Fruit fly (Drosophila melanogaster) whole organism, embryonic: ENCODE data around the gene Mettl5.

ENCODE experiments used
- Blimp-1 ChIP-seq: fragments of 200-800 bp; sonication (Bioruptor generic); optimal IDR thresholded peaks from 3 replicates; lab custom pipeline; 2018; ENCODE audit warnings: missing biosample characterization, missing genetic modification characterization, mild to moderate bottlenecking, moderate library complexity, missing genetic modification reagents
- CG1024 ChIP-seq: fragments of 200-800 bp; sonication (Bioruptor generic); IDR thresholded peaks from 2 replicates; pipeline ENCODE4 v1.3.6; 2022; ENCODE audit warnings: missing biosample characterization, missing genetic modification characterization
- CG10979 ChIP-seq: fragments of 200-800 bp; sonication (Bioruptor generic); optimal IDR thresholded peaks from 2 replicates; lab custom pipeline; 2018; ENCODE audit warnings: missing biosample characterization, mild to moderate bottlenecking, missing genetic modification characterization, moderate library complexity
- CG13296 ChIP-seq: fragments of 200-800 bp; sonication (Bioruptor generic); optimal IDR thresholded peaks from 3 replicates; lab custom pipeline; 2018; ENCODE audit warnings: missing biosample characterization, mild to moderate bottlenecking, missing genetic modification characterization
- CG15011 ChIP-seq: fragments of 200-800 bp; sonication (Bioruptor generic); optimal IDR thresholded peaks from 3 replicates; lab custom pipeline; 2018; ENCODE audit warnings: missing biosample characterization, mild to moderate bottlenecking, missing genetic modification characterization
- CG17568 ChIP-seq: fragments of 200-800 bp; sonication (Bioruptor generic); optimal IDR thresholded peaks from 2 replicates; lab custom pipeline; 2018; ENCODE audit warnings: missing biosample characterization, mild to moderate bottlenecking, missing genetic modification characterization, moderate library complexity
- CG18262 ChIP-seq: fragments of 200-800 bp; optimal IDR thresholded peaks from 3 replicates; lab custom pipeline; 2019; ENCODE audit warnings: missing biosample characterization, mild to moderate bottlenecking, missing genetic modification characterization, moderate library complexity
- CG2678 ChIP-seq: fragments of 200-800 bp; sonication (Bioruptor generic); optimal IDR thresholded peaks from 3 replicates; lab custom pipeline; 2019; ENCODE audit warnings: missing biosample characterization, mild to moderate bottlenecking, missing genetic modification characterization, moderate library complexity
- CG32767 ChIP-seq: fragments of 200-800 bp; sonication (Bioruptor generic); IDR thresholded peaks from 2 replicates; pipeline ENCODE4 v1.3.6; 2022; ENCODE audit warnings: missing biosample characterization, missing genetic modification characterization
- CG4707 ChIP-seq: fragments of 200-800 bp; sonication (Bioruptor generic); optimal IDR thresholded peaks from 2 replicates; lab custom pipeline; 2018; ENCODE audit warnings: missing biosample characterization, mild to moderate bottlenecking, missing genetic modification characterization, moderate library complexity
- CG5245 ChIP-seq: fragments of 200-800 bp; sonication (Bioruptor generic); optimal IDR thresholded peaks from 3 replicates; lab custom pipeline; 2016; ENCODE audit warnings: missing biosample characterization, missing genetic modification characterization
- CG6175 ChIP-seq: fragments of 200-800 bp; sonication (Bioruptor generic); IDR thresholded peaks from 3 replicates; pipeline ENCODE4 v1.3.6; 2022; ENCODE audit warnings: missing biosample characterization, missing genetic modification characterization
- CG6272 ChIP-seq: fragments of 200-800 bp; sonication (Bioruptor generic); IDR thresholded peaks from 2 replicates; pipeline ENCODE4 v1.3.6; 2022; ENCODE audit warnings: missing biosample characterization, missing genetic modification characterization
- CG6813 ChIP-seq: fragments of 200-800 bp; sonication (Bioruptor generic); optimal IDR thresholded peaks from 2 replicates; lab custom pipeline; 2017; ENCODE audit warnings: missing biosample characterization, missing genetic modification characterization, mild to moderate bottlenecking, moderate library complexity, missing genetic modification reagents
- CG7357 ChIP-seq: fragments of 200-800 bp; sonication (Bioruptor generic); IDR thresholded peaks from 3 replicates; pipeline ENCODE4 v1.3.6; 2022; ENCODE audit warnings: missing biosample characterization, missing genetic modification characterization
- CG7372 ChIP-seq: fragments of 200-800 bp; sonication (Bioruptor generic); IDR thresholded peaks from 2 replicates; pipeline ENCODE4 v1.3.6; 2022; ENCODE audit warnings: missing biosample characterization, missing genetic modification characterization
- CG7556 ChIP-seq: fragments of 200-800 bp; sonication (Bioruptor generic); optimal IDR thresholded peaks from 2 replicates; lab custom pipeline; 2017; ENCODE audit warnings: missing biosample characterization, mild to moderate bottlenecking, missing genetic modification characterization
- CG7987 ChIP-seq: fragments of 200-800 bp; sonication (Bioruptor generic); optimal IDR thresholded peaks from 2 replicates; lab custom pipeline; 2018; ENCODE audit warnings: missing biosample characterization, mild to moderate bottlenecking, missing genetic modification characterization, moderate library complexity
- CG8281 ChIP-seq: fragments of 200-800 bp; sonication (Bioruptor generic); optimal IDR thresholded peaks from 2 replicates; lab custom pipeline; 2018; ENCODE audit warnings: missing biosample characterization, mild to moderate bottlenecking, missing genetic modification characterization, moderate library complexity
- CG8765 ChIP-seq: fragments of 200-800 bp; sonication (Bioruptor generic); IDR thresholded peaks from 2 replicates; pipeline ENCODE4 v1.3.6; 2022; ENCODE audit warnings: missing biosample characterization, missing genetic modification characterization
- CoRest ChIP-seq: fragments of 200-800 bp; sonication (Bioruptor generic); optimal IDR thresholded peaks from 3 replicates; lab custom pipeline; 2018; ENCODE audit warnings: missing biosample characterization, mild to moderate bottlenecking, missing genetic modification characterization, moderate library complexity
- Doc2 ChIP-seq: fragments of 200-800 bp; sonication (Bioruptor generic); IDR thresholded peaks from 2 replicates; pipeline ENCODE4 v1.3.6; 2022; ENCODE audit warnings: missing biosample characterization, missing genetic modification characterization
- Elba2 ChIP-seq: fragments of 200-800 bp; sonication (Bioruptor generic); optimal IDR thresholded peaks from 3 replicates; lab custom pipeline; 2016; ENCODE audit warnings: missing biosample characterization, missing genetic modification characterization
- Gsc ChIP-seq: fragments of 200-800 bp; sonication (Bioruptor generic); IDR thresholded peaks from 2 replicates; pipeline ENCODE4 v1.3.6; 2022; ENCODE audit warnings: missing biosample characterization, missing genetic modification characterization
- HLH4C ChIP-seq: fragments of 200-800 bp; sonication (Bioruptor generic); IDR thresholded peaks from 3 replicates; pipeline ENCODE4 v1.3.6; 2022; ENCODE audit warnings: missing biosample characterization, missing genetic modification characterization; ENCODE audit not compliant: partially characterized antibody
- MBD-R2 ChIP-seq: fragments of 200-800 bp; sonication (Bioruptor generic); IDR thresholded peaks from 2 replicates; pipeline ENCODE4 v1.3.6; 2022; ENCODE audit warnings: missing biosample characterization, missing genetic modification characterization
- Xrp1 ChIP-seq: fragments of 200-800 bp; sonication (Bioruptor generic); IDR thresholded peaks from 2 replicates; pipeline ENCODE4 v1.3.6; 2022; ENCODE audit warnings: missing biosample characterization, missing genetic modification characterization
- YL-1 ChIP-seq: fragments of 200-800 bp; sonication (Bioruptor generic); optimal IDR thresholded peaks from 3 replicates; lab custom pipeline; 2017; ENCODE audit warnings: missing biosample characterization, mild to moderate bottlenecking, missing genetic modification characterization
- az2 ChIP-seq: fragments of 200-800 bp; sonication (Bioruptor generic); optimal IDR thresholded peaks from 3 replicates; lab custom pipeline; 2016; ENCODE audit warnings: missing biosample characterization, missing genetic modification characterization
- disco-r ChIP-seq: fragments of 200-800 bp; sonication (Bioruptor generic); optimal IDR thresholded peaks from 2 replicates; lab custom pipeline; 2016; ENCODE audit warnings: missing biosample characterization, missing genetic modification characterization
- dmrt11E ChIP-seq: fragments of 200-800 bp; sonication (Bioruptor generic); optimal IDR thresholded peaks from 3 replicates; lab custom pipeline; 2018; ENCODE audit warnings: missing biosample characterization, mild to moderate bottlenecking, missing genetic modification characterization, moderate library complexity
- dmrt99B ChIP-seq: fragments of 200-800 bp; sonication (Bioruptor generic); optimal IDR thresholded peaks from 2 replicates; lab custom pipeline; 2018; ENCODE audit warnings: missing biosample characterization, mild to moderate bottlenecking, missing genetic modification characterization, moderate library complexity
- fd102C ChIP-seq: fragments of 200-800 bp; sonication (Bioruptor generic); optimal IDR thresholded peaks from 2 replicates; lab custom pipeline; 2018; ENCODE audit warnings: missing biosample characterization, mild to moderate bottlenecking, missing genetic modification characterization, moderate library complexity
- fd96Cb ChIP-seq: fragments of 200-800 bp; sonication (Bioruptor generic); optimal IDR thresholded peaks from 2 replicates; lab custom pipeline; 2018; ENCODE audit warnings: missing biosample characterization, mild to moderate bottlenecking, missing genetic modification characterization, moderate library complexity
- ftz-f1 ChIP-seq: fragments of 200-800 bp; sonication (Bioruptor generic); optimal IDR thresholded peaks from 2 replicates; lab custom pipeline; 2016; ENCODE audit warnings: missing biosample characterization, missing genetic modification characterization
- fu2 ChIP-seq: fragments of 200-800 bp; sonication (Bioruptor generic); optimal IDR thresholded peaks from 2 replicates; lab custom pipeline; 2016; ENCODE audit warnings: missing biosample characterization, missing genetic modification characterization
- grau ChIP-seq: fragments of 200-800 bp; optimal IDR thresholded peaks from 3 replicates; lab custom pipeline; 2019; ENCODE audit warnings: missing biosample characterization, mild to moderate bottlenecking, missing genetic modification characterization, moderate library complexity
- gt ChIP-seq: fragments of 200-800 bp; sonication (Bioruptor generic); IDR thresholded peaks from 2 replicates; pipeline ENCODE4 v1.3.6; 2022; ENCODE audit warnings: missing biosample characterization, missing genetic modification characterization
- hbn ChIP-seq: fragments of 200-800 bp; sonication (Bioruptor generic); IDR thresholded peaks from 2 replicates; pipeline ENCODE4 v1.3.6; 2022; ENCODE audit warnings: missing biosample characterization, missing genetic modification characterization; ENCODE audit not compliant: partially characterized antibody
- jumu ChIP-seq: fragments of 200-800 bp; sonication (Bioruptor generic); optimal IDR thresholded peaks from 3 replicates; lab custom pipeline; 2016; ENCODE audit warnings: missing biosample characterization, missing genetic modification characterization
- klu ChIP-seq: fragments of 200-800 bp; sonication (Bioruptor generic); IDR thresholded peaks from 2 replicates; pipeline ENCODE4 v1.3.6; 2022; ENCODE audit warnings: missing biosample characterization, missing genetic modification characterization
- knrl ChIP-seq: fragments of 200-800 bp; sonication (Bioruptor generic); IDR thresholded peaks from 3 replicates; pipeline ENCODE4 v1.3.6; 2022; ENCODE audit warnings: missing biosample characterization, missing genetic modification characterization; ENCODE audit not compliant: partially characterized antibody
- mld ChIP-seq: fragments of 200-800 bp; sonication (Bioruptor generic); IDR thresholded peaks from 3 replicates; pipeline ENCODE4 v1.3.6; 2022; ENCODE audit warnings: missing biosample characterization, missing genetic modification characterization; ENCODE audit not compliant: partially characterized antibody
- pb ChIP-seq: fragments of 200-800 bp; sonication (Bioruptor generic); optimal IDR thresholded peaks from 3 replicates; lab custom pipeline; 2016; ENCODE audit warnings: missing biosample characterization, missing genetic modification characterization
- row ChIP-seq: fragments of 200-800 bp; sonication (Bioruptor generic); IDR thresholded peaks from 3 replicates; pipeline ENCODE4 v1.3.6; 2022; ENCODE audit warnings: missing biosample characterization, missing genetic modification characterization
- sc ChIP-seq, 3 experiments: fragments of >200 bp in 2 of 3; fragments of 200-800 bp in 1 of 3; sonication (Bioruptor generic) in 1 of 3; optimal IDR thresholded peaks; 2 replicates in 2 of 3; 3 replicates in 1 of 3; lab custom pipeline; 2017; ENCODE audit warnings: mild to moderate bottlenecking in 1 of 3, missing biosample characterization in 1 of 3, missing genetic modification characterization in 1 of 3, missing genetic modification reagents in 1 of 3
- sob ChIP-seq: fragments of 200-800 bp; sonication (Bioruptor generic); IDR thresholded peaks from 2 replicates; pipeline ENCODE4 v1.3.6; 2022; ENCODE audit warnings: missing biosample characterization, missing genetic modification characterization
- tup ChIP-seq: fragments of 200-800 bp; sonication (Bioruptor generic); optimal IDR thresholded peaks from 2 replicates; lab custom pipeline; 2016; ENCODE audit warnings: missing biosample characterization, mild to moderate bottlenecking, missing genetic modification characterization, moderate library complexity
- vnd ChIP-seq: fragments of 200-800 bp; sonication (Bioruptor generic); IDR thresholded peaks from 3 replicates; pipeline ENCODE4 v1.3.6; 2022; ENCODE audit warnings: missing biosample characterization, missing genetic modification characterization; ENCODE audit not compliant: partially characterized antibody
- vvl ChIP-seq: fragments of 200-800 bp; sonication (Bioruptor generic); IDR thresholded peaks from 2 replicates; pipeline ENCODE4 v1.3.6; 2022; ENCODE audit warnings: missing biosample characterization, missing genetic modification characterization

Gene Mettl5

dm6 chr3L:19228857-19229398 is 34.6 kb upstream of the Mettl5 start (continued):
- TF ChIP-seq ftz-f1 (GFP tag; lab: Kevin White, UChicago), result no peak
- no peak for TF ChIP-seq sob
- no peak for TF ChIP-seq CG17568 (GFP tag; lab: Kevin White, UChicago)
- 0 out of 3 replicates have a peak, but pooled peaks have one; percentile 24 for TF ChIP-seq row (GFP tag; lab: Robert Waterston, UW)
- no peak for TF ChIP-seq knrl (GFP tag; lab: Robert Waterston, UW)
- peak; percentile 12 for TF ChIP-seq CG7556 (GFP tag; lab: Kevin White, UChicago)
- no peak for TF ChIP-seq CG8281 (tag; lab: Kevin White, UChicago)
- TF ChIP-seq sc (optimal IDR thresholded peaks at IDR 0.05; lab: Kevin White, UChicago), result no peak
- TF ChIP-seq sc (GFP tag; optimal IDR thresholded peaks at IDR 0.05; lab: Kevin White, UChicago), result no peak
- no peak for TF ChIP-seq CG7987
- TF ChIP-seq CG4707 (GFP tag; lab: Kevin White, UChicago), result no peak
- peak; percentile 13 for TF ChIP-seq fd96Cb
- TF ChIP-seq CG2678 (tag; lab: Kevin White, UChicago), result peak; percentile 22
- no peak for TF ChIP-seq CG6813 (GFP tag; lab: Kevin White, UChicago)
- no peak for TF ChIP-seq CG6175 (GFP tag; lab: Robert Waterston, UW)
- TF ChIP-seq Elba2 (GFP tag; lab: Kevin White, UChicago), result no peak
- TF ChIP-seq CG13296 (GFP tag; lab: Kevin White, UChicago), result no peak
- TF ChIP-seq CG5245 (GFP tag; lab: Kevin White, UChicago), result no peak
- peak; percentile 25 for TF ChIP-seq dmrt11E (tag; lab: Kevin White, UChicago)
- TF ChIP-seq gt (GFP tag; lab: Robert Waterston, UW), result no peak
- no peak for TF ChIP-seq hbn (GFP tag; lab: Robert Waterston, UW)
- no peak for TF ChIP-seq mld (GFP tag; lab: Robert Waterston, UW)
- no peak for TF ChIP-seq fu2 (GFP tag; lab: Kevin White, UChicago)
- TF ChIP-seq Blimp-1, result peak; percentile 21
- TF ChIP-seq CG32767, result no peak
- TF ChIP-seq vvl (GFP tag; lab: Robert Waterston, UW), result no peak
- TF ChIP-seq YL-1 (GFP tag; lab: Kevin White, UChicago), result no peak
- TF ChIP-seq dmrt99B, result peak; percentile 30
- TF ChIP-seq MBD-R2 (GFP tag; lab: Robert Waterston, UW), result no peak
- peak; percentile 5 for TF ChIP-seq CoRest
- no peak for TF ChIP-seq disco-r
- TF ChIP-seq grau (tag; lab: Kevin White, UChicago), result no peak
- no peak for TF ChIP-seq klu (GFP tag; lab: Robert Waterston, UW)
- peak; percentile 48 for TF ChIP-seq CG18262 (tag; lab: Kevin White, UChicago)
- TF ChIP-seq CG1024 (GFP tag; lab: Robert Waterston, UW), result no peak
- no peak for TF ChIP-seq vnd
- no peak for TF ChIP-seq CG7357
- TF ChIP-seq HLH4C (GFP tag; lab: Robert Waterston, UW), result no peak
- TF ChIP-seq az2, result no peak
- TF ChIP-seq CG15011 (GFP tag; lab: Kevin White, UChicago), result no peak
- no peak for TF ChIP-seq Doc2
- no peak for TF ChIP-seq tup
- TF ChIP-seq Xrp1 (GFP tag; lab: Robert Waterston, UW), result no peak
- TF ChIP-seq CG8765, result no peak
- peak; percentile 26 for TF ChIP-seq CG10979 (tag; lab: Kevin White, UChicago)
- TF ChIP-seq Gsc, result no peak
- TF ChIP-seq CG6272, result no peak
- TF ChIP-seq pb (GFP tag; lab: Kevin White, UChicago), result no peak
- no peak for TF ChIP-seq fd102C
- no peak for TF ChIP-seq jumu (GFP tag; lab: Kevin White, UChicago)
- TF ChIP-seq CG7372 (GFP tag; lab: Robert Waterston, UW), result no peak
